Worm (Caenorhabditis elegans) whole organism, dauer: ENCODE measurements around the gene ceh-16.

ENCODE experiments used
- unc-62 ChIP-seq: sonication (generic microtip); optimal IDR thresholded peaks from 2 replicates; lab custom pipeline; 2017; ENCODE audit warnings: missing biosample characterization, missing genetic modification reagents, missing genetic modification characterization

ceh-16 gene

ce11 chrIII:8667382-8667781 is 44.8 kb downstream of the ceh-16 start, which contains the start of gene dpy-19:
TSS of gene dpy-19 (minus strand) at chrIII:8667482.
- TF ChIP-seq unc-62 (GFP tag; lab: Kevin White, UChicago): no peak

ce11 chrIII:8668717-8669116 is 46.2 kb downstream of the ceh-16 start:
- TF ChIP-seq unc-62 (GFP tag; lab: Kevin White, UChicago): no peak

- TF ChIP-seq unc-62 (GFP tag; lab: Kevin White, UChicago): no peak
Measured at ce11 chrIII:8674980-8675485, 52.5 kb downstream of the ceh-16 start, which contains the start of gene pgl-2. TSS of gene pgl-2 (minus strand) at chrIII:8675435.
